Worm (Caenorhabditis elegans) whole organism, young adult: ENCODE measurements around the gene hcp-2.

Experiments
- B0336.3 ChIP-seq: fragments of 200-800 bp; sonication (Bioruptor generic); IDR thresholded peaks from 2 replicates; pipeline ENCODE4 v1.3.6; 2022; ENCODE audit warnings: missing genetic modification characterization, missing compliant biosample characterization
- D2030.7 ChIP-seq: fragments of 200-800 bp; sonication (Bioruptor generic); IDR thresholded peaks from 2 replicates; pipeline ENCODE4 v1.3.6; 2022; ENCODE audit warnings: missing genetic modification reagents, missing genetic modification characterization, missing compliant biosample characterization
- F22D6.2 ChIP-seq: sonication (generic microtip); optimal IDR thresholded peaks from 2 replicates; lab custom pipeline; 2016; ENCODE audit warnings: mild to moderate bottlenecking, missing genetic modification characterization, missing compliant biosample characterization
- F37B4.10 ChIP-seq: fragments of 200-800 bp; sonication (Bioruptor generic); IDR thresholded peaks from 2 replicates; pipeline ENCODE4 v1.3.6; 2022; ENCODE audit warnings: missing genetic modification characterization, missing compliant biosample characterization
- F57A8.1 ChIP-seq: fragments of 200-800 bp; sonication (Bioruptor generic); optimal IDR thresholded peaks from 2 replicates; lab custom pipeline; 2018; ENCODE audit warnings: mild to moderate bottlenecking, missing genetic modification characterization, moderate library complexity, missing compliant biosample characterization
- F57C9.4 ChIP-seq: sonication (generic microtip); optimal IDR thresholded peaks from 2 replicates; lab custom pipeline; 2017; ENCODE audit warnings: mild to moderate bottlenecking, missing genetic modification characterization, missing compliant biosample characterization
- K11D2.4 ChIP-seq: fragments of 200-800 bp; sonication (Bioruptor generic); IDR thresholded peaks from 2 replicates; pipeline ENCODE4 v1.3.6; 2022; ENCODE audit warnings: missing genetic modification reagents, missing genetic modification characterization, missing compliant biosample characterization
- T26A5.8 ChIP-seq: sonication (generic microtip); optimal IDR thresholded peaks from 2 replicates; lab custom pipeline; 2016; ENCODE audit warnings: missing genetic modification characterization, missing compliant biosample characterization
- Y56A3A.18 ChIP-seq: fragments of 200-800 bp; sonication (Bioruptor generic); IDR thresholded peaks from 2 replicates; pipeline ENCODE4 v1.3.6; 2022; ENCODE audit warnings: missing genetic modification reagents, missing genetic modification characterization, missing compliant biosample characterization
- Y67H2A.10 ChIP-seq: fragments of 200-800 bp; sonication (Bioruptor generic); conservative IDR thresholded peaks from 2 replicates; pipeline ENCODE4 v1.3.6; 2022; ENCODE audit warnings: missing genetic modification reagents, missing genetic modification characterization, missing compliant biosample characterization
- Y95B8A.8 ChIP-seq: fragments of 200-800 bp; sonication (Bioruptor generic); IDR thresholded peaks from 2 replicates; pipeline ENCODE4 v1.3.6; 2022; ENCODE audit warnings: missing genetic modification reagents, missing genetic modification characterization, missing compliant biosample characterization
- ama-1 ChIP-seq, 3 experiments: fragments of 150-350 bp in 1 of 3; sonication (generic microtip) in 2 of 3; optimal IDR thresholded peaks; 2 replicates each; lab custom pipeline; 2014 to 2018; ENCODE audit warnings: missing biosample characterization in 2 of 3, missing genetic modification characterization in 2 of 3, missing genetic modification reagents in 2 of 3
- aptf-3 ChIP-seq: fragments of 200-800 bp; sonication (Bioruptor generic); IDR thresholded peaks from 2 replicates; pipeline ENCODE4 v1.3.6; 2022; ENCODE audit warnings: missing genetic modification characterization, missing compliant biosample characterization
- attf-5 ChIP-seq: fragments of 200-800 bp; sonication (Bioruptor generic); optimal IDR thresholded peaks from 2 replicates; lab custom pipeline; 2018; ENCODE audit warnings: mild to moderate bottlenecking, missing genetic modification characterization, missing compliant biosample characterization
- ccch-3 ChIP-seq: fragments of 200-800 bp; sonication (Bioruptor generic); optimal IDR thresholded peaks from 2 replicates; lab custom pipeline; 2018; ENCODE audit warnings: mild to moderate bottlenecking, missing genetic modification characterization, missing compliant biosample characterization
- cebp-2 ChIP-seq: fragments of 200-800 bp; sonication (Bioruptor generic); IDR thresholded peaks from 2 replicates; pipeline ENCODE4 v1.3.6; 2022; ENCODE audit warnings: missing genetic modification characterization, missing compliant biosample characterization
- ceh-100 ChIP-seq: fragments of 200-800 bp; sonication (Bioruptor generic); IDR thresholded peaks from 2 replicates; pipeline ENCODE4 v1.3.6; 2022; ENCODE audit warnings: missing genetic modification reagents, missing genetic modification characterization, missing compliant biosample characterization
- chd-7 ChIP-seq: sonication (generic microtip); optimal IDR thresholded peaks from 2 replicates; lab custom pipeline; 2016; ENCODE audit warnings: mild to moderate bottlenecking, missing genetic modification characterization, moderate library complexity, missing compliant biosample characterization
- dox-1 ChIP-seq: fragments of 200-800 bp; sonication (Bioruptor generic); IDR thresholded peaks from 2 replicates; pipeline ENCODE4 v1.3.6; 2022; ENCODE audit warnings: missing genetic modification reagents, missing genetic modification characterization, missing compliant biosample characterization
- dpl-1 ChIP-seq: fragments of 150-350 bp; optimal IDR thresholded peaks from 2 replicates; lab custom pipeline; 2014; ENCODE audit warnings: missing biosample characterization, missing genetic modification reagents, missing genetic modification characterization
- egrh-3 ChIP-seq: fragments of 200-800 bp; sonication (Bioruptor generic); IDR thresholded peaks from 2 replicates; pipeline ENCODE4 v1.3.6; 2022; ENCODE audit warnings: missing genetic modification reagents, missing genetic modification characterization, missing compliant biosample characterization
- him-1 ChIP-seq: sonication (generic microtip); optimal IDR thresholded peaks from 2 replicates; lab custom pipeline; 2016; ENCODE audit warnings: missing genotype, missing genetic modification reagents, missing genetic modification characterization, missing compliant biosample characterization
- hlh-26 ChIP-seq: fragments of 200-800 bp; sonication (Bioruptor generic); conservative IDR thresholded peaks from 2 replicates; pipeline ENCODE4 v1.3.6; 2022; ENCODE audit warnings: missing genetic modification reagents, missing genetic modification characterization, missing compliant biosample characterization
- hmg-1.2 ChIP-seq: fragments of 200-800 bp; sonication (Bioruptor generic); IDR thresholded peaks from 2 replicates; pipeline ENCODE4 v1.3.6; 2022; ENCODE audit warnings: missing genetic modification reagents, missing genetic modification characterization, missing compliant biosample characterization
- hmg-20 ChIP-seq: fragments of 200-800 bp; sonication (Bioruptor generic); IDR thresholded peaks from 2 replicates; pipeline ENCODE4 v1.3.6; 2022; ENCODE audit warnings: missing genetic modification reagents, missing genetic modification characterization, missing compliant biosample characterization
- lsy-27 ChIP-seq: sonication (generic microtip); optimal IDR thresholded peaks from 2 replicates; lab custom pipeline; 2017; ENCODE audit warnings: missing genetic modification characterization, mild to moderate bottlenecking, missing compliant biosample characterization, antibody characterized with exemption, missing genotype, borderline replicate concordance; ENCODE audit not compliant: insufficient read depth
- madf-3 ChIP-seq: fragments of 200-800 bp; sonication (Bioruptor generic); IDR thresholded peaks from 2 replicates; pipeline ENCODE4 v1.3.6; 2022; ENCODE audit warnings: missing genetic modification reagents, missing genetic modification characterization, missing compliant biosample characterization
- madf-8 ChIP-seq: fragments of 200-800 bp; sonication (Bioruptor generic); conservative IDR thresholded peaks from 2 replicates; pipeline ENCODE4 v1.3.6; 2022; ENCODE audit warnings: missing genetic modification reagents, missing genetic modification characterization, missing compliant biosample characterization
- nfya-2 ChIP-seq: fragments of 200-800 bp; sonication (Bioruptor generic); IDR thresholded peaks from 2 replicates; pipeline ENCODE4 v1.3.6; 2022; ENCODE audit warnings: missing genetic modification reagents, missing genetic modification characterization, missing compliant biosample characterization
- nhr-80 ChIP-seq: sonication (generic microtip); optimal IDR thresholded peaks from 2 replicates; lab custom pipeline; 2016; ENCODE audit warnings: missing genetic modification characterization, missing compliant biosample characterization
- pbrm-1 ChIP-seq: fragments of 200-800 bp; sonication (Bioruptor generic); IDR thresholded peaks from 2 replicates; pipeline ENCODE4 v1.3.6; 2022; ENCODE audit warnings: missing genetic modification reagents, missing genetic modification characterization, missing compliant biosample characterization
- rec-8 ChIP-seq, 2 experiments: sonication (generic microtip); optimal IDR thresholded peaks; 2 replicates each; lab custom pipeline; 2016; ENCODE audit warnings: mild to moderate bottlenecking in 2 of 2, missing genetic modification characterization in 2 of 2, missing genetic modification reagents in 2 of 2, missing genotype in 2 of 2, missing biosample characterization in 1 of 2, missing compliant biosample characterization in 1 of 2, moderate library complexity in 1 of 2
- somi-1 ChIP-seq: fragments of 200-800 bp; sonication (Bioruptor generic); optimal IDR thresholded peaks from 2 replicates; lab custom pipeline; 2018; ENCODE audit warnings: mild to moderate bottlenecking, missing genetic modification characterization, missing compliant biosample characterization
- sptf-2 ChIP-seq: fragments of 200-800 bp; sonication (Bioruptor generic); optimal IDR thresholded peaks from 2 replicates; lab custom pipeline; 2018; ENCODE audit warnings: mild to moderate bottlenecking, missing genetic modification characterization, missing compliant biosample characterization
- zfh-2 ChIP-seq: fragments of 200-800 bp; sonication (Bioruptor generic); conservative IDR thresholded peaks from 2 replicates; pipeline ENCODE4 v1.3.6; 2022; ENCODE audit warnings: missing genetic modification reagents, missing genetic modification characterization, missing compliant biosample characterization
- zim-3 ChIP-seq: sonication (generic microtip); optimal IDR thresholded peaks from 2 replicates; lab custom pipeline; 2017; ENCODE audit warnings: mild to moderate bottlenecking, missing genetic modification characterization, moderate library complexity, missing compliant biosample characterization
- ztf-22 ChIP-seq: fragments of 200-800 bp; sonication (Bioruptor generic); optimal IDR thresholded peaks from 2 replicates; lab custom pipeline; 2018; ENCODE audit warnings: mild to moderate bottlenecking, missing genetic modification characterization, moderate library complexity, missing compliant biosample characterization
- ztf-28 ChIP-seq: fragments of 200-800 bp; sonication (Bioruptor generic); IDR thresholded peaks from 2 replicates; pipeline ENCODE4 v1.3.6; 2022; ENCODE audit warnings: missing genetic modification reagents, missing genetic modification characterization, missing compliant biosample characterization
- ztf-3 ChIP-seq: fragments of 200-800 bp; sonication (Bioruptor generic); optimal IDR thresholded peaks from 2 replicates; lab custom pipeline; 2018; ENCODE audit warnings: mild to moderate bottlenecking, missing genetic modification characterization, missing compliant biosample characterization
- ztf-6 ChIP-seq: fragments of 200-800 bp; sonication (Bioruptor generic); IDR thresholded peaks from 2 replicates; pipeline ENCODE4 v1.3.6; 2022; ENCODE audit warnings: missing genetic modification reagents, missing genetic modification characterization, missing compliant biosample characterization

hcp-2 gene

DNA sequence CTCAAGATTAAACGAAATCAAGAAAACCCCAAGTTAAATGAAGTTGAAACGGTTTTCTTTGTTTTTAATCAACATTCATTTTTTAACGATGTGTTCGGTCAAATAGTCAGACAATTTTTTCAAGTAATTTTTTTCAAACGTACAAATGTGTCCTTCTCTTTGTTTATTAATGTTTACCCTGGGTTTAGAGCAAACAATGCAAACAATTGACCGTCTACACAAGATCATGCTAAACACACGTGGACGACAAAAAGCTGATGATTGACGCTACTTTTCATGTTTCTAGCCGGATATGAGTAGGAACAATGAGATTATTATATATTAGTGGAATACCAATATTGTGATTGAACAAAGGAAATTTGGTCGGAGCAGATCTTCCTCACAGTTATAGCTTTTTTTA is 24.2 kb upstream of the hcp-2 start:
- TF ChIP-seq ztf-22 (no peak), ztf-28 (GFP tag; lab: Robert Waterston, UW) (no peak), F57A8.1 (no peak), ama-1 (optimal IDR thresholded peaks at IDR 0.05; lab: Kevin White, UChicago) (no peak), ama-1 (GFP tag; optimal IDR thresholded peaks at IDR 0.05; lab: Kevin White, UChicago) (no peak), ztf-3 (no peak), pbrm-1 (GFP tag; lab: Robert Waterston, UW) (no peak), F22D6.2 (tag; lab: Kevin White, UChicago) (no peak), him-1 (tag; lab: Kevin White, UChicago) (no peak), hmg-20 (GFP tag; lab: Robert Waterston, UW) (no peak), somi-1 (GFP tag; lab: Kevin White, UChicago) (no peak)
- TF ChIP-seq, all 124 proteins: peak for 0

DNA sequence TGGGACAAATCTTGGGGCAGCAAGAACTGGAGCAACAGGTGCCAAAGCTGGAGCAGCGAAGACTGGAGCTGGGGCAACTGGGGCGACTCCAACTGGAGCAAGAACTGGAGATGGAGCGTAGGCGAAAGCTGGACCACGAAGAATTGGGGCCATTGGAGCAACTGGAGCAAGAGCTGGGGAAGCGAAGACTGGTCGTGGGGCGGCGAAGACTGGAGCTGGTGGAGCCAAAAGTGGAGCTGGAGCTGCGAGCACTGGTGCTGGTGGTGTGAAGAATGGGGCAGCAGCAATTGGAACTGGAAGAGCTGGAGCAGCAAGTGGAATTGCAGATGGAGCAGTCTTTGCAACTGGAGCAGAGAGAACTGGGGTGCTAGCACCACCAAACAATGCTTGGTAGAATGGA is 23.3 kb upstream of the hcp-2 start:
- peak; percentile 79; the same call in 1 of the 2 replicates for TF ChIP-seq egrh-3 (GFP tag; lab: Robert Waterston, UW)
- peak; percentile 76 for TF ChIP-seq zfh-2 (GFP tag; lab: Robert Waterston, UW)
- 0 out of 2 replicates have a peak, but pooled peaks have one; percentile 10 for TF ChIP-seq hlh-26 (GFP tag; lab: Robert Waterston, UW)

DNA sequence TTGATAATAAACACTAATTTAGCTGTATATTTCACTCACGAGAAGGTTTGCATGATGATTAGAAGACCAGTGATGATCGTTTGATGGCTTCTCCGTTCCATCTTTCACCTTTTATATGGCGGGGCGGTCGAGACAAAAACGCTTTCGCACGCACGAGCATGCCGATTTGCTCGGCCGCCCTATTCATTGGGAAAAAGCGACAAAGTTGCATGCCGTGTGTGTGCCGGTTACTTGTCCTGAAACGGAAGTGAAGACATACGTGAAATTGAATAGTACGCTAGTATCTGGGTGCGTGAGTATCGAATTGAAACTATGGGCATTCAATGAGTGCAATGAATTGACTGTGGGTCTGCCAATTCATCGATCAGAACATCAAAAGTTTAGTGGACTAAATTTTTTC is 22.8 kb upstream of the hcp-2 start, which contains the start of gene idpc-5:
Gene idpc-5, minus strand, starts transcription at position 101 of the 400 bp plus-strand sequence.
- TF ChIP-seq dpl-1 (GFP tag; lab: Kevin White, UChicago) (no peak), B0336.3 (GFP tag; lab: Robert Waterston, UW) (no peak), dox-1 (no peak), nfya-2 (GFP tag; lab: Robert Waterston, UW) (no peak), Y56A3A.18 (GFP tag; lab: Robert Waterston, UW) (no peak), F57C9.4 (tag; lab: Kevin White, UChicago) (no peak), madf-8 (GFP tag; lab: Robert Waterston, UW) (no peak), hmg-1.2 (GFP tag; lab: Robert Waterston, UW) (no peak), T26A5.8 (tag; lab: Kevin White, UChicago) (no peak), cebp-2 (no peak)

DNA sequence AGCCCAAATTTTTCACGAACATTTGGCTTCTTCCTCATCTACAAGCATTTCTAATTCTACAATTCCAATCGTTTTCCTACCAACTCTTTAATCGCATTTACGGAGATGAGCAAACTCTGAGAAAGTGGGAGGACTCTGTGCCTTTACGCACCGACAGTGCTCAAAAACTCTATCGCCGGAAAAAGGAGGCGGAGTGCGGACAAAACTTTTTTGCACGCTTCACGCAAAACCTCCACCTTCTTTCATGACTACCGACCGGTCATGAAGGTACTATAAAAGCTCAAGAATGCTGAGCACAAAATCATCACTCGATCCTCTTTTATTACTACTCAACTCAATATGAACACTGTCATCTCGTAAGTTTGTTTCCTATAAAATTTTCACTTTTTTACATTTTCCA is 20.5 kb upstream of the hcp-2 start, which contains the start of gene idpc-4:
Gene idpc-4, plus strand, starts transcription at position 301 of the 400 bp plus-strand sequence.
- TF ChIP-seq ceh-100 (GFP tag; lab: Robert Waterston, UW) (no peak), lsy-27 (tag; lab: Kevin White, UChicago) (no peak), sptf-2 (GFP tag; lab: Kevin White, UChicago) (no peak), madf-3 (GFP tag; lab: Robert Waterston, UW) (no peak), aptf-3 (GFP tag; lab: Robert Waterston, UW) (no peak), D2030.7 (GFP tag; lab: Robert Waterston, UW) (no peak)

DNA sequence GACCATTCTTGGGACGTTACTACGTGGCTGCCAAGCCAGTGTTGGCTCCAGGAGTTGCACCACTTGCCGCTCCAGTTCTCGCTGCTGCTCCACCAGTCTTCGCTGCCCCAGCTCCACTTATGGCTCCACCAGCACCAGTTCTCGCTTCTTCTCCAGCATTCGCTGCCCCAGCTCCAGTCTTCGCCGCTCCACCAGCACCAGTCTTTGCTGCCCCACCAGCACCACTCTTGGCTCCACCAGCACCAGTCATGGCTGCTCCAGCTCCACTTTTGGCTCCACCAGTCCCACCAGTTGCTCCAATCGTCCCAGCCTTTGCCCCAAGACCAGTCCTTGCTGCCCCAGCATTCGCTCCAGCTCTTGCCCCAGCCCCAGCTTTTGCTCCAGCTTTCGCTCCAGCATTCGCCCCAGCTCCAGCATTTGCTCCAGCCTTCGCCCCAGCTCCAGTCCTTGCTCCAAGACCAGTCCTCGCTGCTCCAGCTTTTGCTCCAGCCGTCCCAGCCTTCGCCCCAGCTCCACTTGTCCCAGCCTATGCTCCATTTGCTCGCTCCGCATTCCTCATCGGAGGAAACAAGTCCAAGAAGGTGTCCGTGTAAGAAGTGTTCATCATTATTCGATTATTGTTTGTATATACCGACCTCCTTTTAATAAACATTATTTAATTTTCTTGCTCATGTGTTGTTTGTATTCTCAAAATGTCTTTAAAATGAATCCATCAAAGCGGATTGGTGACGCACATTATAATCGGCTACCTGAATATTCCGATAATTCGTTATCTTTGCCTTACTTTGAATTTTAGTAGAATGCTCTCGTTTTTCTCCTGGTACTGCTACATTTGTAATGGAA is 19.8 kb upstream of the hcp-2 start, which contains the start of gene T06E4.7:
Gene T06E4.7, plus strand, starts transcription at position 793 of the 843 bp plus-strand sequence.
- peak; percentile 93 for TF ChIP-seq zfh-2 (GFP tag; lab: Robert Waterston, UW)
- TF ChIP-seq egrh-3 (GFP tag; lab: Robert Waterston, UW) = peak; percentile 92
- TF ChIP-seq chd-7 (tag; lab: Kevin White, UChicago) = peak; percentile 32
- TF ChIP-seq Y95B8A.8 (GFP tag; lab: Robert Waterston, UW) = no peak
- TF ChIP-seq pbrm-1 (GFP tag; lab: Robert Waterston, UW) = no peak
- TF ChIP-seq ccch-3 (GFP tag; lab: Kevin White, UChicago) = no peak
- TF ChIP-seq zim-3 (tag; lab: Kevin White, UChicago) = no peak
- TF ChIP-seq attf-5 (GFP tag; lab: Kevin White, UChicago) = no peak
- no peak for TF ChIP-seq rec-8 (tag; optimal IDR thresholded peaks at IDR 0.05; lab: Kevin White, UChicago)
- no peak for TF ChIP-seq madf-3 (GFP tag; lab: Robert Waterston, UW)
- TF ChIP-seq F37B4.10 (GFP tag; lab: Robert Waterston, UW) = 0 out of 2 replicates have a peak, but pooled peaks have one; percentile 4
- no peak for TF ChIP-seq nhr-80 (tag; lab: Kevin White, UChicago)
- no peak for TF ChIP-seq Y67H2A.10
- no peak for TF ChIP-seq ztf-6 (GFP tag; lab: Robert Waterston, UW)
- no peak for TF ChIP-seq K11D2.4 (GFP tag; lab: Robert Waterston, UW)
- no peak for TF ChIP-seq lsy-27 (tag; lab: Kevin White, UChicago)
- 0 out of 2 replicates have a peak, but pooled peaks have one; percentile 34 for TF ChIP-seq dox-1
